Fruit fly (Drosophila melanogaster): ENCODE measurements around the gene CG8112.

The CG8112 gene

dm6 chr3R:8722962-8723548 lies 10.3 kb downstream of the CG8112 start, which contains the start of gene nom:
nom (plus strand) TSS chr3R:8723174.
- no peak for TF ChIP-seq woc (GFP tag; optimal IDR thresholded peaks at IDR 0.05)
- TF ChIP-seq Rel (GFP tag; optimal IDR thresholded peaks at IDR 0.05): no peak
- TF ChIP-seq Rel (tag; optimal IDR thresholded peaks at IDR 0.05): peak; percentile 77
- no peak for TF ChIP-seq OdsH (GFP tag; optimal IDR thresholded peaks at IDR 0.05)
- TF ChIP-seq ey (GFP tag; optimal IDR thresholded peaks at IDR 0.05): no peak

- TF ChIP-seq Sp1 (GFP tag; optimal IDR thresholded peaks at IDR 0.05): no peak
- TF ChIP-seq Hr83 (GFP tag; optimal IDR thresholded peaks at IDR 0.05; ENCODE audit: poor library complexity, severe bottlenecking): no peak
- no peak for TF ChIP-seq usp (GFP tag; optimal IDR thresholded peaks at IDR 0.05)
- TF ChIP-seq woc (GFP tag; optimal IDR thresholded peaks at IDR 0.05): no peak
- TF ChIP-seq dsf (GFP tag; optimal IDR thresholded peaks at IDR 0.05; ENCODE audit: borderline replicate concordance): no peak
- TF ChIP-seq Myc (optimal IDR thresholded peaks at IDR 0.05): no peak
- no peak for TF ChIP-seq sv (GFP tag; optimal IDR thresholded peaks at IDR 0.05)
- no peak for TF ChIP-seq foxo (GFP tag; optimal IDR thresholded peaks at IDR 0.05)
- TF ChIP-seq lola (GFP tag; optimal IDR thresholded peaks at IDR 0.05): no peak
- TF ChIP-seq Dfd (GFP tag; optimal IDR thresholded peaks at IDR 0.05): no peak
- no peak for TF ChIP-seq dl (GFP tag; optimal IDR thresholded peaks at IDR 0.05; ENCODE audit: insufficient read depth in 1 of 2, partially characterized antibody in 2 of 2)
These were observed 12.4 kb downstream of the CG8112 start, which contains the start of gene ouib for dm6 chr3R:8725179-8725578. ouib (plus strand) TSS chr3R:8725479.

dm6 chr3R:8726632-8727031 lies 13.9 kb downstream of the CG8112 start, which contains the start of gene CG8159:
CG8159 (plus strand) TSS chr3R:8726854.
- TF ChIP-seq Jra (GFP tag; optimal IDR thresholded peaks at IDR 0.05) (no peak), CG9705 (GFP tag; optimal IDR thresholded peaks at IDR 0.05) (no peak), Rel (GFP tag; optimal IDR thresholded peaks at IDR 0.05) (no peak), Rel (tag; optimal IDR thresholded peaks at IDR 0.05) (peak; percentile 97), OdsH (GFP tag; optimal IDR thresholded peaks at IDR 0.05) (peak; percentile 1), Hnf4 (GFP tag; optimal IDR thresholded peaks at IDR 0.05) (no peak), sv (GFP tag; optimal IDR thresholded peaks at IDR 0.05) (no peak), h (GFP tag; optimal IDR thresholded peaks at IDR 0.05) (no peak), GATAd (GFP tag; optimal IDR thresholded peaks at IDR 0.05) (no peak), Dfd (GFP tag; optimal IDR thresholded peaks at IDR 0.05) (no peak), ey (GFP tag; optimal IDR thresholded peaks at IDR 0.05) (peak; percentile 18), Hr83 (GFP tag; optimal IDR thresholded peaks at IDR 0.05; ENCODE audit: poor library complexity, severe bottlenecking) (peak; percentile 79), foxo (GFP tag; optimal IDR thresholded peaks at IDR 0.05) (no peak)

- TF ChIP-seq lola (GFP tag; optimal IDR thresholded peaks at IDR 0.05) (no peak), CG32264 (GFP tag; optimal IDR thresholded peaks at IDR 0.05) (no peak), Hnf4 (GFP tag; optimal IDR thresholded peaks at IDR 0.05) (no peak), Mio (GFP tag; optimal IDR thresholded peaks at IDR 0.05) (no peak), CG9705 (GFP tag; optimal IDR thresholded peaks at IDR 0.05) (no peak), Abd-B (GFP tag; optimal IDR thresholded peaks at IDR 0.05) (no peak), usp (GFP tag; optimal IDR thresholded peaks at IDR 0.05) (no peak), tai (GFP tag; optimal IDR thresholded peaks at IDR 0.05) (no peak), N (GFP tag; optimal IDR thresholded peaks at IDR 0.05) (no peak), Hr78 (GFP tag; optimal IDR thresholded peaks at IDR 0.05) (no peak), jim (GFP tag; optimal IDR thresholded peaks at IDR 0.05) (no peak), Jra (GFP tag; optimal IDR thresholded peaks at IDR 0.05) (no peak), foxo (GFP tag; optimal IDR thresholded peaks at IDR 0.05) (no peak), dl (GFP tag; optimal IDR thresholded peaks at IDR 0.05; ENCODE audit: insufficient read depth in 1 of 2, partially characterized antibody in 2 of 2) (no peak), HLH106 (tag; optimal IDR thresholded peaks at IDR 0.05) (no peak), dmrt93B (GFP tag; optimal IDR thresholded peaks at IDR 0.05) (no peak), Dfd (GFP tag; optimal IDR thresholded peaks at IDR 0.05) (no peak), brk (GFP tag; optimal IDR thresholded peaks at IDR 0.05) (no peak), pan (optimal IDR thresholded peaks at IDR 0.05) (no peak)
These were observed 16.8 kb downstream of the CG8112 start, which contains the start of gene ranshi for dm6 chr3R:8729542-8729941. ranshi (minus strand) TSS chr3R:8729693.

- no peak for TF ChIP-seq lola (GFP tag; optimal IDR thresholded peaks at IDR 0.05)
- peak; percentile 35 for TF ChIP-seq dsf (GFP tag; optimal IDR thresholded peaks at IDR 0.05; ENCODE audit: borderline replicate concordance)
- TF ChIP-seq woc (GFP tag; optimal IDR thresholded peaks at IDR 0.05): peak; percentile 63
- peak; percentile 44 for TF ChIP-seq sv (GFP tag; optimal IDR thresholded peaks at IDR 0.05)
- no peak for TF ChIP-seq Rel (GFP tag; optimal IDR thresholded peaks at IDR 0.05)
- peak; percentile 65 for TF ChIP-seq Rel (tag; optimal IDR thresholded peaks at IDR 0.05)
- TF ChIP-seq N (GFP tag; optimal IDR thresholded peaks at IDR 0.05): no peak
- no peak for TF ChIP-seq Vsx2 (GFP tag; optimal IDR thresholded peaks at IDR 0.05; ENCODE audit: partially characterized antibody)
- no peak for TF ChIP-seq CrebA (GFP tag; optimal IDR thresholded peaks at IDR 0.05; ENCODE audit: borderline replicate concordance)
- peak; percentile 87 for TF ChIP-seq dmrt93B (GFP tag; optimal IDR thresholded peaks at IDR 0.05)
- TF ChIP-seq dl (GFP tag; optimal IDR thresholded peaks at IDR 0.05; ENCODE audit: insufficient read depth in 1 of 2, partially characterized antibody in 2 of 2): no peak
- no peak for TF ChIP-seq Dif (GFP tag; optimal IDR thresholded peaks at IDR 0.05; ENCODE audit: partially characterized antibody)
- TF ChIP-seq Hr83 (GFP tag; optimal IDR thresholded peaks at IDR 0.05; ENCODE audit: poor library complexity, severe bottlenecking): peak; percentile 58
- no peak for TF ChIP-seq CG32264 (GFP tag; optimal IDR thresholded peaks at IDR 0.05)
- peak; percentile 91 for TF ChIP-seq HLH106 (tag; optimal IDR thresholded peaks at IDR 0.05)
- TF ChIP-seq Mio (GFP tag; optimal IDR thresholded peaks at IDR 0.05): peak; percentile 44
- TF ChIP-seq Hnf4 (GFP tag; optimal IDR thresholded peaks at IDR 0.05): peak; percentile 70
- peak; percentile 78 for TF ChIP-seq CG9705 (GFP tag; optimal IDR thresholded peaks at IDR 0.05)
- peak; percentile 92 for TF ChIP-seq Sp1 (GFP tag; optimal IDR thresholded peaks at IDR 0.05)
- peak in 1 of 2 experiments; percentile 89 for TF ChIP-seq foxo (GFP tag; optimal IDR thresholded peaks at IDR 0.05)
- TF ChIP-seq Dfd (GFP tag; optimal IDR thresholded peaks at IDR 0.05): no peak
- no peak for TF ChIP-seq Abd-B (GFP tag; optimal IDR thresholded peaks at IDR 0.05)
- peak; percentile 44 for TF ChIP-seq Jra (GFP tag; optimal IDR thresholded peaks at IDR 0.05)
- peak; percentile 75 for TF ChIP-seq fru (GFP tag; optimal IDR thresholded peaks at IDR 0.05)
- TF ChIP-seq Hr78 (GFP tag; optimal IDR thresholded peaks at IDR 0.05): no peak
These were observed 19.0 kb downstream of the CG8112 start, which contains the start of the genes M1BP and CG8202 for dm6 chr3R:8731597-8732263. M1BP (minus strand) TSS chr3R:8731698. CG8202 (plus strand) TSS chr3R:8732091.
